Worm (Caenorhabditis elegans) whole organism, L2 larva: ENCODE data around the gene ceh-27.
A peak's percentile ranks its signal among the peaks of the same experiment; 100 is the strongest.

Experiments used
- C34F6.9 ChIP-seq: fragments of 150-350 bp; optimal IDR thresholded peaks from 2 replicates; lab custom pipeline; 2014; ENCODE audit warnings: missing biosample characterization, missing genetic modification characterization
- F13H6.1 ChIP-seq: sonication (generic microtip); optimal IDR thresholded peaks from 2 replicates; lab custom pipeline; 2016; ENCODE audit warnings: missing genetic modification characterization, missing compliant biosample characterization
- R02D3.7 ChIP-seq: fragments of 150-350 bp; optimal IDR thresholded peaks from 2 replicates; lab custom pipeline; 2014; ENCODE audit warnings: missing biosample characterization, missing genetic modification characterization
- Y55F3AM.14 ChIP-seq: fragments of 200-800 bp; sonication (Bioruptor generic); optimal IDR thresholded peaks from 2 replicates; lab custom pipeline; 2018; ENCODE audit warnings: mild to moderate bottlenecking, missing genetic modification characterization, missing compliant biosample characterization
- ZK546.5 ChIP-seq: sonication (generic microtip); optimal IDR thresholded peaks from 2 replicates; lab custom pipeline; 2017; ENCODE audit warnings: missing biosample characterization, missing genetic modification characterization
- alr-1 ChIP-seq: fragments of 150-350 bp; optimal IDR thresholded peaks from 2 replicates; lab custom pipeline; 2014; ENCODE audit warnings: missing biosample characterization, missing genetic modification characterization
- aly-2 ChIP-seq: fragments of 150-350 bp; optimal IDR thresholded peaks from 2 replicates; lab custom pipeline; 2014; ENCODE audit warnings: missing biosample characterization, missing genetic modification characterization
- ama-1 ChIP-seq: fragments of 150-350 bp; optimal IDR thresholded peaks from 2 replicates; lab custom pipeline; 2018; ENCODE audit warnings: inconsistent platforms
- blmp-1 ChIP-seq: sonication (generic microtip); optimal IDR thresholded peaks from 2 replicates; lab custom pipeline; 2017; ENCODE audit warnings: missing genetic modification characterization, mild to moderate bottlenecking, missing compliant biosample characterization, antibody characterized with exemption, moderate library complexity; ENCODE audit not compliant: insufficient read depth
- ceh-16 ChIP-seq: fragments of 150-350 bp; optimal IDR thresholded peaks from 2 replicates; lab custom pipeline; 2014; ENCODE audit warnings: missing biosample characterization, missing genetic modification characterization
- ceh-82 ChIP-seq: fragments of 150-350 bp; optimal IDR thresholded peaks from 2 replicates; lab custom pipeline; 2014; ENCODE audit warnings: missing biosample characterization, missing genetic modification characterization
- crh-2 ChIP-seq: sonication (generic microtip); optimal IDR thresholded peaks from 2 replicates; lab custom pipeline; 2017; ENCODE audit warnings: missing biosample characterization, missing genetic modification characterization
- dmd-4 ChIP-seq: sonication (generic microtip); optimal IDR thresholded peaks from 2 replicates; lab custom pipeline; 2017; ENCODE audit warnings: missing biosample characterization, missing genetic modification characterization
- egl-27 ChIP-seq: sonication (generic microtip); optimal IDR thresholded peaks from 3 replicates; lab custom pipeline; 2017; ENCODE audit warnings: missing biosample characterization, missing genetic modification reagents, missing genetic modification characterization
- elt-1 ChIP-seq: fragments of 150-350 bp; optimal IDR thresholded peaks from 2 replicates; lab custom pipeline; 2014; ENCODE audit warnings: missing biosample characterization, missing genetic modification characterization
- elt-3 ChIP-seq: sonication (generic microtip); optimal IDR thresholded peaks from 2 replicates; lab custom pipeline; 2017; ENCODE audit warnings: missing biosample characterization, missing genetic modification characterization
- fos-1 ChIP-seq: fragments of 150-350 bp; optimal IDR thresholded peaks from 2 replicates; lab custom pipeline; 2014; ENCODE audit warnings: missing biosample characterization, missing genetic modification characterization
- gmeb-1 ChIP-seq: fragments of 150-350 bp; optimal IDR thresholded peaks from 2 replicates; lab custom pipeline; 2014; ENCODE audit warnings: missing biosample characterization, missing genetic modification characterization
- lin-11 ChIP-seq: fragments of 150-350 bp; sonication (generic microtip); optimal IDR thresholded peaks from 2 replicates; lab custom pipeline; 2014; ENCODE audit warnings: missing biosample characterization, missing genetic modification characterization, inconsistent platforms, mixed read lengths
- lin-13 ChIP-seq: fragments of 150-350 bp; optimal IDR thresholded peaks from 2 replicates; lab custom pipeline; 2014; ENCODE audit warnings: missing biosample characterization, missing genetic modification reagents, missing genetic modification characterization
- lin-39 ChIP-seq: fragments of 150-350 bp; optimal IDR thresholded peaks from 2 replicates; lab custom pipeline; 2014; ENCODE audit warnings: missing biosample characterization, missing genetic modification reagents, missing genetic modification characterization
- lsy-2 ChIP-seq, 2 experiments: fragments of 150-350 bp in 1 of 2; sonication (generic microtip) in 1 of 2; optimal IDR thresholded peaks; 2 replicates each; lab custom pipeline; 2014 to 2017; ENCODE audit warnings: missing biosample characterization in 2 of 2, missing genetic modification characterization in 2 of 2
- mab-5 ChIP-seq: fragments of 150-350 bp; optimal IDR thresholded peaks from 2 replicates; lab custom pipeline; 2014; ENCODE audit warnings: missing biosample characterization, missing genetic modification characterization
- mbf-1 ChIP-seq: sonication (generic microtip); optimal IDR thresholded peaks from 2 replicates; lab custom pipeline; 2017; ENCODE audit warnings: missing biosample characterization, missing genetic modification characterization
- mdl-1 ChIP-seq, 2 experiments: fragments of 150-350 bp in 1 of 2; sonication (generic microtip) in 1 of 2; optimal IDR thresholded peaks; 2 replicates each; lab custom pipeline; 2017; ENCODE audit warnings: missing biosample characterization in 2 of 2, missing genetic modification characterization in 2 of 2
- nhr-10 ChIP-seq: sonication (generic microtip); optimal IDR thresholded peaks from 2 replicates; lab custom pipeline; 2017; ENCODE audit warnings: missing biosample characterization, missing genetic modification characterization
- nhr-11 ChIP-seq: fragments of 150-350 bp; optimal IDR thresholded peaks from 2 replicates; lab custom pipeline; 2014; ENCODE audit warnings: missing biosample characterization, missing genetic modification characterization
- nhr-12 ChIP-seq: fragments of 150-350 bp; optimal IDR thresholded peaks from 2 replicates; lab custom pipeline; 2014; ENCODE audit warnings: missing biosample characterization, missing genetic modification characterization
- nhr-129 ChIP-seq: fragments of 150-350 bp; optimal IDR thresholded peaks from 2 replicates; lab custom pipeline; 2014; ENCODE audit warnings: missing biosample characterization, missing genetic modification characterization
- nhr-21 ChIP-seq: fragments of 150-350 bp; optimal IDR thresholded peaks from 2 replicates; lab custom pipeline; 2014; ENCODE audit warnings: missing biosample characterization, missing genetic modification characterization
- nhr-23 ChIP-seq: fragments of 150-350 bp; optimal IDR thresholded peaks from 2 replicates; lab custom pipeline; 2014; ENCODE audit warnings: missing biosample characterization, missing genetic modification reagents, missing genetic modification characterization
- nhr-237 ChIP-seq: fragments of 150-350 bp; optimal IDR thresholded peaks from 2 replicates; lab custom pipeline; 2014; ENCODE audit warnings: missing biosample characterization, missing genetic modification characterization
- nhr-25 ChIP-seq: fragments of 150-350 bp; sonication (generic microtip); optimal IDR thresholded peaks from 3 replicates; lab custom pipeline; 2014; ENCODE audit warnings: missing biosample characterization, missing genetic modification characterization
- nhr-6 ChIP-seq: fragments of 150-350 bp; optimal IDR thresholded peaks from 2 replicates; lab custom pipeline; 2014; ENCODE audit warnings: missing biosample characterization, missing genetic modification characterization
- nhr-77 ChIP-seq: fragments of 150-350 bp; optimal IDR thresholded peaks from 2 replicates; lab custom pipeline; 2014; ENCODE audit warnings: missing biosample characterization, missing genetic modification characterization
- peb-1 ChIP-seq: fragments of 150-350 bp; optimal IDR thresholded peaks from 2 replicates; lab custom pipeline; 2014; ENCODE audit warnings: missing biosample characterization, missing genetic modification characterization
- sem-4 ChIP-seq: fragments of 150-350 bp; optimal IDR thresholded peaks from 2 replicates; lab custom pipeline; 2014; ENCODE audit warnings: missing biosample characterization, missing genetic modification reagents, missing genetic modification characterization
- skn-1 ChIP-seq: sonication (generic microtip); optimal IDR thresholded peaks from 2 replicates; lab custom pipeline; 2017; ENCODE audit warnings: missing biosample characterization, missing genetic modification characterization
- sma-3 ChIP-seq: sonication (generic microtip); optimal IDR thresholded peaks from 2 replicates; lab custom pipeline; 2016; ENCODE audit warnings: missing genetic modification reagents, missing genetic modification characterization, missing compliant biosample characterization
- sma-9 ChIP-seq, 2 experiments: fragments of 150-350 bp in 1 of 2; sonication (generic microtip) in 1 of 2; optimal IDR thresholded peaks; 2 replicates each; lab custom pipeline; 2014 to 2016; ENCODE audit warnings: missing genetic modification characterization in 2 of 2, mild to moderate bottlenecking in 1 of 2, missing biosample characterization in 1 of 2, missing compliant biosample characterization in 1 of 2, missing genetic modification reagents in 1 of 2, moderate library complexity in 1 of 2
- snpc-4 ChIP-seq: fragments of 150-350 bp; optimal IDR thresholded peaks from 2 replicates; lab custom pipeline; 2014; ENCODE audit warnings: missing biosample characterization, missing genetic modification characterization
- unc-39 ChIP-seq: fragments of 150-350 bp; optimal IDR thresholded peaks from 2 replicates; lab custom pipeline; 2014; ENCODE audit warnings: missing biosample characterization, missing genetic modification characterization
- unc-55 ChIP-seq: fragments of 150-350 bp; sonication (generic microtip); optimal IDR thresholded peaks from 3 replicates; lab custom pipeline; 2014; ENCODE audit warnings: missing biosample characterization, missing genetic modification reagents, missing genetic modification characterization
- unc-62 ChIP-seq: fragments of 150-350 bp; optimal IDR thresholded peaks from 2 replicates; lab custom pipeline; 2014; ENCODE audit warnings: missing biosample characterization, missing genetic modification reagents, missing genetic modification characterization
- zag-1 ChIP-seq: fragments of 150-350 bp; optimal IDR thresholded peaks from 2 replicates; lab custom pipeline; 2014; ENCODE audit warnings: missing biosample characterization, missing genetic modification characterization
- ztf-1 ChIP-seq: fragments of 200-800 bp; sonication (Bioruptor generic); conservative IDR thresholded peaks from 2 replicates; pipeline ENCODE4 v1.3.6; 2022; ENCODE audit warnings: missing genetic modification characterization, missing compliant biosample characterization
- ztf-11 ChIP-seq: sonication (generic microtip); optimal IDR thresholded peaks from 2 replicates; lab custom pipeline; 2017; ENCODE audit warnings: missing biosample characterization, missing genetic modification characterization
- ztf-4 ChIP-seq: fragments of 150-350 bp; optimal IDR thresholded peaks from 2 replicates; lab custom pipeline; 2014; ENCODE audit warnings: missing biosample characterization, missing genetic modification characterization

Gene ceh-27

DNA sequence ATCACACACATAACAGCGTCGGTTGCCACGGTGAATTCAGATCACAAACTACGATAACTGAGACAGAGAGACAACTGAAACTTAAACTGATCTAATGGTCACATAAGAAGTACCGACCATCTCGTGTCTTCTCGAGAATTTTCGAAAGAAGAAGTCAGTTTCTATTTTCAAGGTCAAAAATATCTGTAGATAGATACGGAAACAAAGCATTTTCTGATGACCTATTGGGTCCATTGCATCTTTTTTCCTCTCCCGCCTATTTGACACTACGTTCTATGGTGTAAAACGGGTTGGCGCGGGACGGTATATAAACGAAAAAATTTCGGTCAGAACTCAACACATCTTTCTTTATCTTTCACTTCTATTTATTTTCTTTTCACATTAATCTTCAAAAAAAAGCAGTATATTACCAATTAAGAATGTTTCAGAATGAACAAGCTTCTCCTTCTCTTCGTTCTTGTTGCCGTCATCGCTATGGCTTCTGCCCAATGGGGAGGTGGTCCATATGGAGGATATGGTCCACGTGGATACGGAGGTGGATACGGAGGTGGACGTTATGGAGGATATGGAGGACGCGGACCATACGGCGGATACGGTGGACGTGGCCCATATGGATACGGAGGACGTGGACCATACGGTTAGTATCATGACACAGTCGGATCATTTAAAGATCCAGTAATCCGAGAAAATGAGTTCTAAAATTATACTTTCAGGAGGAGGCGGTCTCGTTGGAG, 48.8 kb downstream of the ceh-27 start, which contains the start of gene nlp-24:
nlp-24 (plus strand) TSS at position 429 of the 734 bp plus-strand sequence.
- TF ChIP-seq nhr-12 (tag; lab: Kevin White, UChicago): no peak
- no peak for TF ChIP-seq ztf-11 (tag; lab: Kevin White, UChicago)
- TF ChIP-seq ztf-1 (GFP tag; lab: Robert Waterston, UW): no peak
- no peak for TF ChIP-seq lin-11
- TF ChIP-seq aly-2 (tag; lab: Kevin White, UChicago): no peak
- no peak for TF ChIP-seq Y55F3AM.14
- TF ChIP-seq blmp-1 (tag; lab: Kevin White, UChicago): peak; percentile 79
- TF ChIP-seq nhr-21 (tag; lab: Kevin White, UChicago): peak; percentile 70
- no peak for TF ChIP-seq C34F6.9 (tag; lab: Kevin White, UChicago)
- no peak for TF ChIP-seq gmeb-1 (tag; lab: Kevin White, UChicago)
- no peak for TF ChIP-seq peb-1 (tag; lab: Kevin White, UChicago)
- TF ChIP-seq ama-1: peak; percentile 76
- TF ChIP-seq mab-5 (tag; lab: Kevin White, UChicago): no peak
- TF ChIP-seq nhr-237 (tag; lab: Kevin White, UChicago): no peak
- TF ChIP-seq skn-1 (tag; lab: Kevin White, UChicago): no peak
- no peak for TF ChIP-seq egl-27 (tag; lab: Kevin White, UChicago)
- TF ChIP-seq mdl-1 (tag; optimal IDR thresholded peaks at IDR 0.05; lab: Kevin White, UChicago): no peak
- peak in 1 of 2 experiments; percentile 46 for TF ChIP-seq lsy-2 (tag; optimal IDR thresholded peaks at IDR 0.05; lab: Kevin White, UChicago)
- peak; percentile 20 for TF ChIP-seq fos-1
- TF ChIP-seq alr-1: no peak
- TF ChIP-seq nhr-10: no peak
- TF ChIP-seq elt-1 (tag; lab: Kevin White, UChicago): peak; percentile 2
- no peak for TF ChIP-seq ztf-4 (tag; lab: Kevin White, UChicago)
- no peak for TF ChIP-seq R02D3.7 (tag; lab: Kevin White, UChicago)
- TF ChIP-seq nhr-25 (tag; lab: Kevin White, UChicago): peak; percentile 90
- TF ChIP-seq snpc-4 (tag; lab: Kevin White, UChicago): no peak
- no peak for TF ChIP-seq zag-1 (tag; lab: Kevin White, UChicago)
- no peak for TF ChIP-seq nhr-77 (tag; lab: Kevin White, UChicago)
- TF ChIP-seq unc-39 (tag; lab: Kevin White, UChicago): no peak
- TF ChIP-seq ZK546.5 (tag; lab: Kevin White, UChicago): no peak
- TF ChIP-seq nhr-11: no peak
- TF ChIP-seq ceh-16 (tag; lab: Kevin White, UChicago): peak; percentile 61
- no peak for TF ChIP-seq unc-55 (GFP tag; lab: Kevin White, UChicago)
- TF ChIP-seq dmd-4 (tag; lab: Kevin White, UChicago): no peak
- TF ChIP-seq lin-13 (GFP tag; lab: Kevin White, UChicago): no peak
- TF ChIP-seq nhr-23: no peak
- TF ChIP-seq ceh-82: no peak
- peak; percentile 72 for TF ChIP-seq sma-9 (GFP tag; optimal IDR thresholded peaks at IDR 0.05; lab: Kevin White, UChicago)
- TF ChIP-seq sma-9 (tag; optimal IDR thresholded peaks at IDR 0.05; lab: Kevin White, UChicago): no peak
- TF ChIP-seq F13H6.1 (tag; lab: Kevin White, UChicago): no peak
- TF ChIP-seq elt-3 (tag; lab: Kevin White, UChicago): no peak
- TF ChIP-seq sma-3: peak; percentile 39
- TF ChIP-seq crh-2 (tag; lab: Kevin White, UChicago): peak; percentile 19
- TF ChIP-seq sem-4 (tag; lab: Kevin White, UChicago): no peak
- TF ChIP-seq mbf-1 (tag; lab: Kevin White, UChicago): no peak
- no peak for TF ChIP-seq unc-62
- peak; percentile 24 for TF ChIP-seq nhr-129 (tag; lab: Kevin White, UChicago)
- TF ChIP-seq lin-39 (tag; lab: Kevin White, UChicago): no peak
- TF ChIP-seq nhr-6 (tag; lab: Kevin White, UChicago): peak; percentile 49
